Worm (Caenorhabditis elegans): ENCODE measurements around the gene T16A1.4.

ce11 chrII:2064497-2064896 lies 16.9 kb upstream of the T16A1.4 start, which contains the start of gene fbxb-6:
- no peak for TF ChIP-seq B0310.2 (tag; optimal IDR thresholded peaks at IDR 0.05)
- no peak for TF ChIP-seq hnd-1 (tag; optimal IDR thresholded peaks at IDR 0.05)
- no peak for TF ChIP-seq flt-1 (GFP tag; IDR thresholded peaks at IDR 0.05)
- TF ChIP-seq tbx-37 (GFP tag; conservative IDR thresholded peaks at IDR 0.05): no peak
- no peak for TF ChIP-seq ama-1 (optimal IDR thresholded peaks at IDR 0.05)
- no peak for TF ChIP-seq tra-4 (tag; optimal IDR thresholded peaks at IDR 0.05)

Measured in whole organism, early embryonic.